Worm (Caenorhabditis elegans): ENCODE results near the gene psme-3.

The psme-3 gene

DNA sequence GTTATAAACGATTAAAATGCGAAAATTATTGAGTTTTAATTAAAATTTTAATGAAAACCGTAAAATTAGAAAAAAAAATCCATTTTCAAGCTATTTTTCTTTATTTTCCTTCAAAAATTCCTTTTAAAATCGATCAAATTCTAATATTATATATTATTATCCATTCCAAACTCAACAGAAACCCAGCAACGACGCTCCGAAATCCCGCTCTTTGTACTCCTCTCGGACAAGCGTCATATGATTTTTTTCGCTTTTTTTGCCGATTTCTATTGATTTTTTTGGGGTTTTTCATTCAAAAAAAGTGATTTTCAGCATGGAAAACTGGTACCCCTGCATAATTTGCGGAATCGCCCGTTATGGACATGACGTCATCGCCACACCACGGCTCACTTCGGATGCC, 48.5 kb downstream of the psme-3 start, which contains the start of gene ceh-91:
TSS of gene ceh-91 (plus strand) at position 301 of the 400 bp plus-strand sequence.
- TF ChIP-seq ces-1 (GFP tag; optimal IDR thresholded peaks at IDR 0.05), result no peak
- no peak for TF ChIP-seq nhr-76 (tag; optimal IDR thresholded peaks at IDR 0.05)
- TF ChIP-seq ceh-8 (GFP tag; optimal IDR thresholded peaks at IDR 0.05), result no peak
- no peak for TF ChIP-seq snu-23 (GFP tag; optimal IDR thresholded peaks at IDR 0.05)
- no peak for TF ChIP-seq blmp-1 (tag; optimal IDR thresholded peaks at IDR 0.05)
- no peak for TF ChIP-seq lsy-2 (tag; optimal IDR thresholded peaks at IDR 0.05)
- TF ChIP-seq unc-62 (GFP tag; optimal IDR thresholded peaks at IDR 0.05), result no peak
- TF ChIP-seq pqm-1 (tag; optimal IDR thresholded peaks at IDR 0.05), result no peak
- no peak for TF ChIP-seq nhr-77 (tag; optimal IDR thresholded peaks at IDR 0.05)
- no peak for TF ChIP-seq tlp-1 (tag; optimal IDR thresholded peaks at IDR 0.05)
- TF ChIP-seq alr-1 (tag; optimal IDR thresholded peaks at IDR 0.05; ENCODE audit: borderline replicate concordance), result no peak
- no peak for TF ChIP-seq unc-98 (GFP tag; IDR thresholded peaks at IDR 0.05)
- no peak for TF ChIP-seq ceh-82 (tag; optimal IDR thresholded peaks at IDR 0.05)
- no peak for TF ChIP-seq lin-35 (GFP tag; optimal IDR thresholded peaks at IDR 0.05)
